Worm (Caenorhabditis elegans) whole organism, dauer: ENCODE data around the gene rml-3.

ENCODE experiments used
- unc-62 ChIP-seq: sonication (generic microtip); optimal IDR thresholded peaks from 2 replicates; lab custom pipeline; 2017; ENCODE audit warnings: missing biosample characterization, missing genetic modification reagents, missing genetic modification characterization

The rml-3 gene

ce11 chrX:6254671-6255031, 15.8 kb upstream of the rml-3 start:
- no peak for TF ChIP-seq unc-62 (GFP tag; lab: Kevin White, UChicago)

- no peak for TF ChIP-seq unc-62 (GFP tag; lab: Kevin White, UChicago)
Measured at ce11 chrX:6253899-6254670, 15.2 kb upstream of the rml-3 start.

- no peak for TF ChIP-seq unc-62 (GFP tag; lab: Kevin White, UChicago)
Measured at ce11 chrX:6253566-6253898, 14.7 kb upstream of the rml-3 start.

- no peak for TF ChIP-seq unc-62 (GFP tag; lab: Kevin White, UChicago)
Measured at ce11 chrX:6253160-6253559, 14.3 kb upstream of the rml-3 start.

ce11 chrX:6252752-6253151, 13.9 kb upstream of the rml-3 start:
- no peak for TF ChIP-seq unc-62 (GFP tag; lab: Kevin White, UChicago)

- TF ChIP-seq unc-62 (GFP tag; lab: Kevin White, UChicago) = no peak
Measured at ce11 chrX:6251947-6252617, 13.2 kb upstream of the rml-3 start.

ce11 chrX:6251321-6251720, 12.5 kb upstream of the rml-3 start:
- TF ChIP-seq unc-62 (GFP tag; lab: Kevin White, UChicago) = no peak

- no peak for TF ChIP-seq unc-62 (GFP tag; lab: Kevin White, UChicago)
Measured at ce11 chrX:6250866-6251265, 12.0 kb upstream of the rml-3 start.

- TF ChIP-seq unc-62 (GFP tag; lab: Kevin White, UChicago) = no peak
Measured at ce11 chrX:6250272-6250752, 11.4 kb upstream of the rml-3 start.

ce11 chrX:6248778-6249658, 10.2 kb upstream of the rml-3 start:
- TF ChIP-seq unc-62 (GFP tag; lab: Kevin White, UChicago) = no peak

- TF ChIP-seq unc-62 (GFP tag; lab: Kevin White, UChicago) = no peak
Measured at ce11 chrX:6247869-6248268, 9.0 kb upstream of the rml-3 start.

ce11 chrX:6247013-6247412, 8.1 kb upstream of the rml-3 start:
- no peak for TF ChIP-seq unc-62 (GFP tag; lab: Kevin White, UChicago)

ce11 chrX:6245499-6245898, 6.6 kb upstream of the rml-3 start:
- TF ChIP-seq unc-62 (GFP tag; lab: Kevin White, UChicago) = no peak

ce11 chrX:6240640-6241033, 1.8 kb upstream of the rml-3 start, which contains the start of gene got-2.2:
Gene got-2.2, plus strand, starts transcription at chrX:6240983.
- no peak for TF ChIP-seq unc-62 (GFP tag; lab: Kevin White, UChicago)

- no peak for TF ChIP-seq unc-62 (GFP tag; lab: Kevin White, UChicago)
Measured at ce11 chrX:6239927-6240639, 1.2 kb upstream of the rml-3 start.
